Worm (Caenorhabditis elegans) whole organism, L1 larva: ENCODE measurements around the gene age-1.
A peak's percentile ranks its signal among the peaks of the same experiment; 100 is the strongest.

ENCODE experiments used
- C04F5.9 ChIP-seq: sonication (generic microtip); optimal IDR thresholded peaks from 2 replicates; lab custom pipeline; 2016; ENCODE audit warnings: missing genetic modification characterization, missing compliant biosample characterization
- C16A3.4 ChIP-seq: fragments of 150-350 bp; optimal IDR thresholded peaks from 2 replicates; lab custom pipeline; 2014; ENCODE audit warnings: missing biosample characterization, missing genetic modification characterization
- C34B4.2 ChIP-seq: sonication (generic microtip); optimal IDR thresholded peaks from 2 replicates; lab custom pipeline; 2017; ENCODE audit warnings: mild to moderate bottlenecking, missing genetic modification characterization, missing compliant biosample characterization
- alr-1 ChIP-seq: fragments of 200-800 bp; sonication (Bioruptor generic); optimal IDR thresholded peaks from 2 replicates; lab custom pipeline; 2018; ENCODE audit warnings: borderline replicate concordance, mild to moderate bottlenecking, missing genetic modification characterization, missing compliant biosample characterization
- blmp-1 ChIP-seq: fragments of 150-350 bp; optimal IDR thresholded peaks from 2 replicates; lab custom pipeline; 2014; ENCODE audit warnings: missing biosample characterization, missing genetic modification characterization
- ceh-88 ChIP-seq: fragments of 200-800 bp; sonication (Bioruptor generic); IDR thresholded peaks from 2 replicates; pipeline ENCODE4 v1.3.6; 2022; ENCODE audit warnings: missing genetic modification characterization, missing compliant biosample characterization
- ceh-90 ChIP-seq: sonication (generic microtip); optimal IDR thresholded peaks from 2 replicates; lab custom pipeline; 2016; ENCODE audit warnings: missing genetic modification characterization, missing compliant biosample characterization
- efl-1 ChIP-seq, 4 experiments: fragments of 150-350 bp; optimal IDR thresholded peaks in 3 of 4; peaks in 1 of 4; 1 replicate in 1 of 4; 2 replicates in 3 of 4; lab custom pipeline; 2014; ENCODE audit warnings: missing biosample characterization in 2 of 4, missing genetic modification characterization in 2 of 4, missing genetic modification reagents in 2 of 4
- efl-3 ChIP-seq: fragments of 200-800 bp; sonication (Bioruptor generic); optimal IDR thresholded peaks from 2 replicates; lab custom pipeline; 2018; ENCODE audit warnings: mild to moderate bottlenecking, missing genetic modification characterization, missing compliant biosample characterization
- egl-27 ChIP-seq, 2 experiments: fragments of 150-350 bp in 1 of 2; sonication (generic microtip); optimal IDR thresholded peaks; 3 replicates each; lab custom pipeline; 2017 to 2018; ENCODE audit warnings: missing biosample characterization in 2 of 2, missing genetic modification characterization in 2 of 2, missing genetic modification reagents in 2 of 2
- elt-2 ChIP-seq: sonication (generic microtip); optimal IDR thresholded peaks from 2 replicates; lab custom pipeline; 2016; ENCODE audit warnings: missing genetic modification characterization, mild to moderate bottlenecking, inconsistent platforms, missing compliant biosample characterization, missing genetic modification reagents
- elt-3 ChIP-seq, 6 experiments: fragments of 150-350 bp in 1 of 6; sonication (generic microtip); optimal IDR thresholded peaks; 2 replicates each; lab custom pipeline; 2017 to 2018; ENCODE audit warnings: missing biosample characterization in 6 of 6, missing genetic modification characterization in 6 of 6, inconsistent platforms in 1 of 6
- fkh-8 ChIP-seq: sonication (generic microtip); optimal IDR thresholded peaks from 2 replicates; lab custom pipeline; 2016; ENCODE audit warnings: mild to moderate bottlenecking, missing genetic modification characterization, missing compliant biosample characterization
- grh-1 ChIP-seq: fragments of 200-800 bp; sonication (Bioruptor generic); IDR thresholded peaks from 2 replicates; pipeline ENCODE4 v1.3.6; 2022; ENCODE audit warnings: missing genetic modification reagents, missing genetic modification characterization, missing compliant biosample characterization
- hlh-17 ChIP-seq: fragments of 200-800 bp; sonication (Bioruptor generic); optimal IDR thresholded peaks from 2 replicates; lab custom pipeline; 2018; ENCODE audit warnings: missing genetic modification characterization, mild to moderate bottlenecking, missing compliant biosample characterization, moderate library complexity, borderline replicate concordance
- hlh-4 ChIP-seq: sonication (generic microtip); optimal IDR thresholded peaks from 2 replicates; lab custom pipeline; 2016; ENCODE audit warnings: mild to moderate bottlenecking, missing genetic modification characterization, missing compliant biosample characterization
- hpl-2 ChIP-seq: fragments of 150-350 bp; optimal IDR thresholded peaks from 2 replicates; lab custom pipeline; 2014; ENCODE audit warnings: missing biosample characterization, missing genetic modification reagents, missing genetic modification characterization
- lin-35 ChIP-seq, 2 experiments: fragments of 150-350 bp; optimal IDR thresholded peaks; 2 replicates each; lab custom pipeline; 2014; ENCODE audit warnings: missing biosample characterization in 2 of 2, missing genetic modification characterization in 2 of 2, missing genetic modification reagents in 2 of 2
- lir-3 ChIP-seq: sonication (generic microtip); optimal IDR thresholded peaks from 2 replicates; lab custom pipeline; 2016; ENCODE audit warnings: mild to moderate bottlenecking, missing genetic modification characterization, moderate library complexity, missing compliant biosample characterization; ENCODE audit not compliant: poor library complexity
- mab-9 ChIP-seq: fragments of 200-800 bp; sonication (Bioruptor generic); IDR thresholded peaks from 2 replicates; pipeline ENCODE4 v1.3.6; 2022; ENCODE audit warnings: missing genetic modification reagents, missing genetic modification characterization, missing compliant biosample characterization
- mef-2 ChIP-seq: fragments of 150-350 bp; optimal IDR thresholded peaks from 2 replicates; lab custom pipeline; 2014; ENCODE audit warnings: missing biosample characterization, missing genetic modification characterization
- nhr-11 ChIP-seq: fragments of 150-350 bp; optimal IDR thresholded peaks from 2 replicates; lab custom pipeline; 2014; ENCODE audit warnings: missing biosample characterization, missing genetic modification characterization
- nhr-19 ChIP-seq: fragments of 200-800 bp; sonication (Bioruptor generic); conservative IDR thresholded peaks from 2 replicates; pipeline ENCODE4 v1.3.6; 2022; ENCODE audit warnings: missing genetic modification characterization, missing compliant biosample characterization
- nhr-20 ChIP-seq: sonication (generic microtip); optimal IDR thresholded peaks from 2 replicates; lab custom pipeline; 2016; ENCODE audit warnings: mild to moderate bottlenecking, missing genetic modification characterization, missing compliant biosample characterization
- nhr-85 ChIP-seq: sonication (generic microtip); peaks from one replicate; lab custom pipeline; 2016; ENCODE audit warnings: missing genetic modification characterization, inconsistent platforms, missing compliant biosample characterization
- pax-3 ChIP-seq: fragments of 200-800 bp; sonication (Bioruptor generic); optimal IDR thresholded peaks from 2 replicates; lab custom pipeline; 2018; ENCODE audit warnings: mild to moderate bottlenecking, missing genetic modification characterization, moderate library complexity, missing compliant biosample characterization
- pqm-1 ChIP-seq: sonication (generic microtip); optimal IDR thresholded peaks from 3 replicates; lab custom pipeline; 2017; ENCODE audit warnings: missing biosample characterization, missing genetic modification characterization
- skn-1 ChIP-seq: fragments of 150-350 bp; optimal IDR thresholded peaks from 2 replicates; lab custom pipeline; 2014; ENCODE audit warnings: missing biosample characterization, missing genetic modification characterization
- snu-23 ChIP-seq: sonication (generic microtip); optimal IDR thresholded peaks from 2 replicates; lab custom pipeline; 2016; ENCODE audit warnings: missing genetic modification characterization, missing compliant biosample characterization
- sptf-1 ChIP-seq: fragments of 150-350 bp; optimal IDR thresholded peaks from 2 replicates; lab custom pipeline; 2014; ENCODE audit warnings: missing biosample characterization, missing genetic modification characterization
- sup-37 ChIP-seq: fragments of 200-800 bp; sonication (Bioruptor generic); optimal IDR thresholded peaks from 2 replicates; lab custom pipeline; 2018; ENCODE audit warnings: mild to moderate bottlenecking, missing genetic modification characterization, missing compliant biosample characterization
- tbx-2 ChIP-seq: sonication (generic microtip); optimal IDR thresholded peaks from 2 replicates; lab custom pipeline; 2016; ENCODE audit warnings: missing genetic modification characterization, missing compliant biosample characterization
- unc-86 ChIP-seq: sonication (generic microtip); optimal IDR thresholded peaks from 2 replicates; lab custom pipeline; 2016; ENCODE audit warnings: missing genetic modification characterization, missing compliant biosample characterization
- unc-98 ChIP-seq: fragments of 200-800 bp; sonication (Bioruptor generic); IDR thresholded peaks from 2 replicates; pipeline ENCODE4 v1.3.6; 2022; ENCODE audit warnings: missing genetic modification characterization, missing compliant biosample characterization
- zip-4 ChIP-seq: fragments of 200-800 bp; sonication (Bioruptor generic); optimal IDR thresholded peaks from 2 replicates; lab custom pipeline; 2018; ENCODE audit warnings: mild to moderate bottlenecking, missing genetic modification characterization, moderate library complexity, missing compliant biosample characterization

age-1 gene

ce11 chrII:11510373-11510772, 16.5 kb downstream of the age-1 start, which contains the start of gene npr-41:
npr-41 (plus strand) TSS chrII:11510673.
- no peak for TF ChIP-seq hpl-2 (GFP tag; lab: Kevin White, UChicago)
- TF ChIP-seq nhr-85 (tag; lab: Kevin White, UChicago): peak; percentile 19

DNA sequence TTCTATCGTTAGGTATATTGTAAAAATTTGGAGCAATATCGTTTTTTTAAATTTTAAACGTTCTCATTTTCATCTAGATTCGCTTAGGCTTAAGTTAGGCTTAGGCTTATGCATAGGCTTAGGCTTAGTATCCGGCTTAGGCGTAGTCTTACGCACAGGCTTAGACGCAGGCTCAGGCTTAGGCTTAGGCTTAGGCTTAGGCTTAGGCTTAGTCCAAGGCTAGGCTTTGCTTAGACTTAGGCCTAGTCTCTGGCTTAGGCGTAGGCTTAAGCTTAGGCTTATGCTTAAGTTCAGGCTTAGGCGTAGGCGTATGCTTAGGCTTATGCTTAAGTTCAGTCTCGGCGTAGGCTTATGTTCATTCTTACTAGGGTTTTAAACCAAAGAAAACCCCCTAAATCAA, 23.1 kb downstream of the age-1 start:
- no peak for TF ChIP-seq pqm-1
- TF ChIP-seq grh-1 (GFP tag; lab: Robert Waterston, UW): no peak
- TF ChIP-seq mab-9: no peak
- no peak for TF ChIP-seq hlh-4 (tag; lab: Kevin White, UChicago)
- no peak for TF ChIP-seq elt-3 (tag; optimal IDR thresholded peaks at IDR 0.05; lab: Kevin White, UChicago)
- no peak for TF ChIP-seq nhr-19 (GFP tag; lab: Robert Waterston, UW)

- TF ChIP-seq tbx-2 (tag; lab: Kevin White, UChicago) (no peak), blmp-1 (tag; lab: Kevin White, UChicago) (peak; percentile 100), C34B4.2 (no peak), ceh-90 (tag; lab: Kevin White, UChicago) (no peak), elt-2 (tag; lab: Kevin White, UChicago) (no peak), egl-27 (tag; optimal IDR thresholded peaks at IDR 0.05; lab: Kevin White, UChicago) (no peak), sup-37 (no peak), sptf-1 (tag; lab: Kevin White, UChicago) (no peak), lir-3 (tag; lab: Kevin White, UChicago) (no peak), fkh-8 (tag; lab: Kevin White, UChicago) (no peak), lin-35 (GFP tag; optimal IDR thresholded peaks at IDR 0.05; lab: Kevin White, UChicago) (no peak), nhr-20 (peak; percentile 7), pax-3 (no peak), efl-1 (optimal IDR thresholded peaks at IDR 0.05; lab: Kevin White, UChicago) (no peak), efl-1 (GFP tag; optimal IDR thresholded peaks at IDR 0.05 in 1 of 2; lab: Kevin White, UChicago) (no peak), efl-3 (GFP tag; lab: Kevin White, UChicago) (no peak), snu-23 (GFP tag; lab: Kevin White, UChicago) (no peak), unc-86 (tag; lab: Kevin White, UChicago) (no peak), hlh-17 (GFP tag; lab: Kevin White, UChicago) (no peak), skn-1 (no peak), elt-3 (tag; optimal IDR thresholded peaks at IDR 0.05; lab: Kevin White, UChicago) (peak; percentile 28 to 96 (median 84)), pqm-1 (no peak), nhr-11 (tag; lab: Kevin White, UChicago) (no peak), ceh-88 (GFP tag; lab: Robert Waterston, UW) (no peak), nhr-19 (GFP tag; lab: Robert Waterston, UW) (no peak)
Measured at ce11 chrII:11501956-11502355, 24.9 kb downstream of the age-1 start.

ce11 chrII:11500198-11500597, 26.7 kb downstream of the age-1 start, which contains the start of gene B0334.20:
B0334.20 (minus strand) TSS chrII:11500459.
- TF ChIP-seq mef-2 (tag; lab: Kevin White, UChicago) (no peak), elt-3 (tag; optimal IDR thresholded peaks at IDR 0.05; lab: Kevin White, UChicago) (no peak), nhr-85 (tag; lab: Kevin White, UChicago) (no peak), alr-1 (tag; lab: Kevin White, UChicago) (no peak), fkh-8 (tag; lab: Kevin White, UChicago) (no peak), unc-98 (GFP tag; lab: Robert Waterston, UW) (no peak), C16A3.4 (tag; lab: Kevin White, UChicago) (no peak), efl-1 (optimal IDR thresholded peaks at IDR 0.05; lab: Kevin White, UChicago) (no peak), efl-1 (GFP tag; optimal IDR thresholded peaks at IDR 0.05 in 1 of 2; lab: Kevin White, UChicago) (no peak), zip-4 (GFP tag; lab: Kevin White, UChicago) (no peak), C04F5.9 (tag; lab: Kevin White, UChicago) (no peak)
